Worm (Caenorhabditis elegans) whole organism, mixed stage, embryonic: ENCODE measurements around the gene T05A8.11.

Experiments
- M03D4.4 ChIP-seq: sonication (generic microtip); optimal IDR thresholded peaks from 2 replicates; lab custom pipeline; 2017; ENCODE audit warnings: mild to moderate bottlenecking, missing genetic modification characterization, missing compliant biosample characterization
- bed-3 ChIP-seq: fragments of 200-800 bp; sonication (Bioruptor generic); optimal IDR thresholded peaks from 3 replicates; lab custom pipeline; 2018; ENCODE audit warnings: mild to moderate bottlenecking, missing genetic modification characterization, moderate library complexity, missing compliant biosample characterization
- blmp-1 ChIP-seq: fragments of 150-350 bp; optimal IDR thresholded peaks from 2 replicates; lab custom pipeline; 2014; ENCODE audit warnings: missing biosample characterization, missing genetic modification characterization
- ceh-39 ChIP-seq: fragments of 150-350 bp; optimal IDR thresholded peaks from 2 replicates; lab custom pipeline; 2014; ENCODE audit warnings: missing biosample characterization, missing genetic modification characterization
- ceh-43 ChIP-seq: fragments of 200-800 bp; sonication (Bioruptor generic); optimal IDR thresholded peaks from 2 replicates; lab custom pipeline; 2018; ENCODE audit warnings: mild to moderate bottlenecking, missing genetic modification characterization, moderate library complexity, missing compliant biosample characterization
- ceh-83 ChIP-seq: fragments of 200-800 bp; sonication (Bioruptor generic); optimal IDR thresholded peaks from 2 replicates; lab custom pipeline; 2018; ENCODE audit warnings: mild to moderate bottlenecking, missing genetic modification characterization, missing compliant biosample characterization
- ces-1 ChIP-seq: fragments of 150-350 bp; optimal IDR thresholded peaks from 2 replicates; lab custom pipeline; 2014; ENCODE audit warnings: missing biosample characterization, missing genetic modification reagents, missing genetic modification characterization
- cnd-1 ChIP-seq: fragments of 200-800 bp; sonication (Bioruptor generic); optimal IDR thresholded peaks from 2 replicates; lab custom pipeline; 2018; ENCODE audit warnings: mild to moderate bottlenecking, missing genetic modification characterization, missing compliant biosample characterization
- drap-1 ChIP-seq: fragments of 200-800 bp; sonication (Bioruptor generic); optimal IDR thresholded peaks from 3 replicates; lab custom pipeline; 2018; ENCODE audit warnings: mild to moderate bottlenecking, missing genetic modification characterization, missing compliant biosample characterization
- elt-1 ChIP-seq: sonication (generic microtip); optimal IDR thresholded peaks from 2 replicates; lab custom pipeline; 2017; ENCODE audit warnings: missing genetic modification characterization, mild to moderate bottlenecking, missing compliant biosample characterization, antibody characterized with exemption, moderate library complexity, borderline replicate concordance; ENCODE audit not compliant: insufficient read depth
- elt-3 ChIP-seq: fragments of 150-350 bp; optimal IDR thresholded peaks from 2 replicates; lab custom pipeline; 2014; ENCODE audit warnings: missing biosample characterization, missing genetic modification characterization
- flh-1 ChIP-seq: fragments of 200-800 bp; sonication (Bioruptor generic); optimal IDR thresholded peaks from 2 replicates; lab custom pipeline; 2018; ENCODE audit warnings: mild to moderate bottlenecking, missing genetic modification characterization, moderate library complexity, missing compliant biosample characterization
- ham-2 ChIP-seq: fragments of 200-800 bp; sonication (Bioruptor generic); optimal IDR thresholded peaks from 2 replicates; lab custom pipeline; 2018; ENCODE audit warnings: mild to moderate bottlenecking, missing genetic modification characterization, missing compliant biosample characterization
- hlh-1 ChIP-seq: fragments of 150-350 bp; optimal IDR thresholded peaks from 2 replicates; lab custom pipeline; 2014; ENCODE audit warnings: missing biosample characterization, missing genetic modification reagents, missing genetic modification characterization
- lin-13 ChIP-seq: fragments of 150-350 bp; optimal IDR thresholded peaks from 2 replicates; lab custom pipeline; 2014; ENCODE audit warnings: missing biosample characterization, missing genetic modification characterization
- lin-32 ChIP-seq: fragments of 200-800 bp; sonication (Bioruptor generic); optimal IDR thresholded peaks from 2 replicates; lab custom pipeline; 2018; ENCODE audit warnings: mild to moderate bottlenecking, missing genetic modification characterization, missing compliant biosample characterization
- lsy-2 ChIP-seq: fragments of 150-350 bp; optimal IDR thresholded peaks from 2 replicates; lab custom pipeline; 2014; ENCODE audit warnings: missing biosample characterization, missing genetic modification characterization
- mab-5 ChIP-seq: fragments of 150-350 bp; optimal IDR thresholded peaks from 2 replicates; lab custom pipeline; 2014; ENCODE audit warnings: missing biosample characterization, missing genetic modification characterization
- mep-1 ChIP-seq: fragments of 150-350 bp; optimal IDR thresholded peaks from 2 replicates; lab custom pipeline; 2017; ENCODE audit warnings: missing biosample characterization, missing genetic modification reagents, missing genetic modification characterization, inconsistent platforms
- nhr-12 ChIP-seq: fragments of 150-350 bp; optimal IDR thresholded peaks from 2 replicates; lab custom pipeline; 2014; ENCODE audit warnings: missing biosample characterization, missing genetic modification characterization
- nhr-237 ChIP-seq: fragments of 150-350 bp; optimal IDR thresholded peaks from 2 replicates; lab custom pipeline; 2014; ENCODE audit warnings: missing biosample characterization, missing genetic modification characterization
- nhr-28 ChIP-seq: fragments of 150-350 bp; optimal IDR thresholded peaks from 2 replicates; lab custom pipeline; 2014; ENCODE audit warnings: missing biosample characterization, missing genetic modification characterization
- nhr-76 ChIP-seq: sonication (generic microtip); optimal IDR thresholded peaks from 2 replicates; lab custom pipeline; 2017; ENCODE audit warnings: missing biosample characterization, missing genetic modification characterization
- pha-4 ChIP-seq: fragments of 150-350 bp; optimal IDR thresholded peaks from 2 replicates; lab custom pipeline; 2018; ENCODE audit warnings: missing biosample characterization, missing genetic modification reagents, missing genetic modification characterization
- sem-2 ChIP-seq: fragments of 200-800 bp; sonication (Bioruptor generic); optimal IDR thresholded peaks from 2 replicates; lab custom pipeline; 2018; ENCODE audit warnings: mild to moderate bottlenecking, missing genetic modification characterization, missing compliant biosample characterization
- snpc-4 ChIP-seq: fragments of 150-350 bp; optimal IDR thresholded peaks from 2 replicates; lab custom pipeline; 2014; ENCODE audit warnings: missing biosample characterization, missing genetic modification characterization
- sptf-1 ChIP-seq: sonication (generic microtip); optimal IDR thresholded peaks from 2 replicates; lab custom pipeline; 2017; ENCODE audit warnings: mild to moderate bottlenecking, missing genetic modification characterization, moderate library complexity, missing compliant biosample characterization
- tbx-8 ChIP-seq: fragments of 200-800 bp; sonication (Bioruptor generic); optimal IDR thresholded peaks from 2 replicates; lab custom pipeline; 2018; ENCODE audit warnings: mild to moderate bottlenecking, missing genetic modification characterization, moderate library complexity, missing compliant biosample characterization
- unc-120 ChIP-seq: sonication (generic microtip); optimal IDR thresholded peaks from 2 replicates; lab custom pipeline; 2017; ENCODE audit warnings: missing genetic modification characterization, missing compliant biosample characterization; ENCODE audit not compliant: poor library complexity, severe bottlenecking
- unc-39 ChIP-seq: fragments of 150-350 bp; optimal IDR thresholded peaks from 2 replicates; lab custom pipeline; 2014; ENCODE audit warnings: missing biosample characterization, missing genetic modification characterization
- unc-62 ChIP-seq: fragments of 150-350 bp; optimal IDR thresholded peaks from 2 replicates; lab custom pipeline; 2014; ENCODE audit warnings: missing biosample characterization, missing genetic modification reagents, missing genetic modification characterization
- ztf-11 ChIP-seq: fragments of 150-350 bp; optimal IDR thresholded peaks from 2 replicates; lab custom pipeline; 2014; ENCODE audit warnings: missing biosample characterization, missing genetic modification characterization

T05A8.11 gene

ce11 chrII:2766331-2766730 is 40.9 kb upstream of the T05A8.11 start, which contains the start of gene F08D12.15:
F08D12.15 (plus strand) TSS chrII:2766631.
- TF ChIP-seq nhr-28 (tag; lab: Kevin White, UChicago) (no peak), pha-4 (tag; lab: Kevin White, UChicago) (no peak)

DNA sequence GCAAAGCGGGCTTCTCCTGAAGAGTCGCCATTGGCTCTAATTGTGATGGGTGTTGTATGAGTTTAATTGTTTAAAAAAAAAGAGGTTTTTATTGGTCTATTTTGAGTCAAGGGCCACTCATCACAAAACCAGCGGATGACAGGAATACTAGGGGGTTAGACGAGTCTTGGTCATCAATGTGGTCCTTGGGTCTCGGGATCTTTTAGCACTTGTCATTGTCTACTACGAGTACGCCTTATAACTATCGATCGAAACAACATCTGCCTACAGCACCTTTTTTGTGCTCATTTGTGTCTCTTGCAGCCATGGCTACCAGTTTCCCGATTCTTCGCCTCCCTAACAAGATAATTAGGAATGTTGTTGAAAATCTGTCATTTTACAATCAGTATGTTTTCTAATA is 39.2 kb upstream of the T05A8.11 start, which contains the start of gene fbxb-108:
Gene fbxb-108 (plus strand): TSS at position 301 of the 400 bp plus-strand sequence.
- no peak for TF ChIP-seq ztf-11
- TF ChIP-seq, all 35 proteins: peak for 0

ce11 chrII:2762108-2762507 is 36.6 kb upstream of the T05A8.11 start, which contains the start of gene fbxb-106:
fbxb-106 (plus strand) TSS chrII:2762408.
- TF ChIP-seq ztf-11, result no peak
- no peak for TF ChIP-seq blmp-1 (tag; lab: Kevin White, UChicago)
- no peak for TF ChIP-seq unc-39
- no peak for TF ChIP-seq sptf-1 (tag; lab: Kevin White, UChicago)
- no peak for TF ChIP-seq ceh-83
- no peak for TF ChIP-seq lin-13
- no peak for TF ChIP-seq lin-32 (GFP tag; lab: Kevin White, UChicago)
- no peak for TF ChIP-seq cnd-1
- no peak for TF ChIP-seq pha-4 (tag; lab: Kevin White, UChicago)
- TF ChIP-seq elt-3, result no peak
- TF ChIP-seq lsy-2 (tag; lab: Kevin White, UChicago), result no peak

DNA sequence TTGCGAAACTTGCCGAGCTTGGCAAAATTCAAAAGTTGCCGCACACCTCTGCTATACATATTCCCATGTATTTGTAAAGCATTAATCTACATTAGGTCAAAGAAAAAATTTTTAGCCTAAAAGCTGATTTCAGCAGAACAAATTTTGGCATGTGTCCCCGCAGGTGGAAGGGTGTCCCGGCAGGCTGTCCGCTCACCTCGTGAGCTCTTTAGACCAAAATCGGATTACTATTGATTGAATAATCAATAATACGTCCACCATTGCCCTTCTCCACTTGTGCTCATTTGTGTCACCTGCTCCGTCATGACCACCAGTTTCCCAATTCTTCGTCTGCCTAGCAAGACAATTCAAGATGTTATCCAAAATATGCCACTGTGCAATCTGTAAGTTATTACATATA is 33.0 kb upstream of the T05A8.11 start, which contains the start of gene fbxb-107:
Gene fbxb-107 (plus strand): TSS at position 297 of the 400 bp plus-strand sequence.
- TF ChIP-seq hlh-1 (tag; lab: Kevin White, UChicago) (no peak), ceh-39 (tag; lab: Kevin White, UChicago) (peak; percentile 99), mab-5 (no peak), snpc-4 (no peak)

DNA sequence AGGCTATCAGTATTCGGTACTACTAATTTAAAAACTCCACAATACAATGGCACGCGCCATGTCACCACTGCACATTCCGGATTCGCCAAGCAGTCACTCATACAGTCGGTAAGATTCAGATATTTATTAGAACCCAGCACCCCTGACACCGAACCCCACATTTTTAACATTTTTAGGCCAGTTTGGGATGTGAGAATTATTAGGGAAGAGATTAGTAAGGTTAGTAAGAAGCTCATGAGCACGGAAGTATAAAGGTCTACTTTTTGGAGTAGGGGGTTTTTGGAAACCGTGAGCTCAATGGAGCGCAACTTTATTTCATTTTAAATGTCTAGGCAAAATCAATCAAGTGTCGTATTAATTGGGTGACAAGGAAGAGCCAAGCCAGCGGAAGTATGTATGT is 32.5 kb upstream of the T05A8.11 start, which contains the start of gene F29A7.8:
Gene F29A7.8 (minus strand): TSS at position 101 of the 400 bp plus-strand sequence.
- no peak for TF ChIP-seq blmp-1 (tag; lab: Kevin White, UChicago)
- TF ChIP-seq ceh-43 (GFP tag; lab: Kevin White, UChicago), result no peak
- no peak for TF ChIP-seq pha-4 (tag; lab: Kevin White, UChicago)

DNA sequence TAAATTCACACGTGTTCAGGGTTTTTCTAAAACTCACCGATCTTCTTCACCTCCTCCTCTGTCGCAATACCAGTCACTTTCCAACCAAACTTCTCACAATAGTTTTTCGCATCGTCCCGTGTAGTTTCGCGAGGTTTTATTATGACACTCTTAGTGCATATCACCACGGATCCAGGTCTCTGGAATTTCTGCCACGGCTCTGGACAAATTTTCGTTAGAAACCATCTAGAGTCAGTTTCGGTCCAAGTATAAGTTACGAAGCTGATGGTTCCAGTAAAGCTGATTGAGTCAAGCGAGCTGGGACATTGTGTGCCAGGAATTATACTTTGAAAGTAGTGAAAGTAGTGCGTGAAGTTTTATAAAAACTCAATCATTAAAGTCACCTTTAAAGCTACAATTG is 30.9 kb upstream of the T05A8.11 start:
- TF ChIP-seq bed-3 (GFP tag; lab: Kevin White, UChicago) (no peak), nhr-76 (tag; lab: Kevin White, UChicago) (no peak), ceh-83 (no peak), pha-4 (tag; lab: Kevin White, UChicago) (no peak), mab-5 (no peak), ham-2 (GFP tag; lab: Kevin White, UChicago) (no peak), ceh-43 (GFP tag; lab: Kevin White, UChicago) (no peak), unc-39 (no peak)

ce11 chrII:2754595-2754994 is 29.1 kb upstream of the T05A8.11 start:
- no peak for TF ChIP-seq unc-39
- no peak for TF ChIP-seq ceh-83
- TF ChIP-seq bed-3 (GFP tag; lab: Kevin White, UChicago), result no peak
- TF ChIP-seq snpc-4, result no peak
- no peak for TF ChIP-seq mep-1
- TF ChIP-seq ceh-43 (GFP tag; lab: Kevin White, UChicago), result no peak

ce11 chrII:2752999-2753398 is 27.5 kb upstream of the T05A8.11 start, which contains the start of gene F29A7.3:
F29A7.3 (plus strand) TSS chrII:2753299.
- no peak for TF ChIP-seq drap-1 (GFP tag; lab: Kevin White, UChicago)
- TF ChIP-seq hlh-1 (tag; lab: Kevin White, UChicago), result no peak
- no peak for TF ChIP-seq bed-3 (GFP tag; lab: Kevin White, UChicago)
- no peak for TF ChIP-seq nhr-237 (tag; lab: Kevin White, UChicago)

DNA sequence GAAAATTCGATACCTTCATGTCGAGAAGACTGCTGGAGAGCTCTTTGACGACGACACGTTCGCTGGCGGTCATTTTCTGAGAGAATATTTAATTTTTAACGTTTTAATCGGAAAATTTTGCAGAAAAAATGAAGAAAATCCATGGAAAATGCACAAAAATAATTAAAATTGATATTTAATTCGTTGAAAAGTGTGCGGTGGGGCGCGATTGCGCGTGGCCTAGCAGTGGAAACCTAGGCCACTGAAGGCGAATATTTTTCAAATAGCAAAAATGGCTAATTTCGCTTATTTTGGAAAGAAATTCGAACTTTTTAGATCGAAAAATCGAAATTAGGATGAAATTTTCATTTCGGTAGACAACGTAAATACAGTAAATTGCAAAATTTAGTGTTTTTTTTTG is 27.1 kb upstream of the T05A8.11 start, which contains the start of gene F29A7.6:
Gene F29A7.6 (minus strand): TSS at position 76 of the 400 bp plus-strand sequence.
- TF ChIP-seq tbx-8 (GFP tag; lab: Kevin White, UChicago) (no peak), unc-62 (GFP tag; lab: Kevin White, UChicago) (no peak), ceh-39 (tag; lab: Kevin White, UChicago) (no peak), pha-4 (tag; lab: Kevin White, UChicago) (peak; percentile 18), ham-2 (GFP tag; lab: Kevin White, UChicago) (peak; percentile 46), ces-1 (GFP tag; lab: Kevin White, UChicago) (peak; percentile 74), sptf-1 (tag; lab: Kevin White, UChicago) (peak; percentile 65), flh-1 (no peak), ztf-11 (no peak), elt-1 (tag; lab: Kevin White, UChicago) (no peak), mep-1 (peak; percentile 36), sem-2 (no peak), unc-120 (tag; lab: Kevin White, UChicago) (no peak), M03D4.4 (tag; lab: Kevin White, UChicago) (peak; percentile 20), nhr-12 (no peak), elt-3 (no peak), nhr-28 (tag; lab: Kevin White, UChicago) (no peak), lin-13 (peak; percentile 51), hlh-1 (tag; lab: Kevin White, UChicago) (peak; percentile 2), snpc-4 (no peak)
- TF ChIP-seq, all 35 proteins: peak for 8
